Fruit fly (Drosophila melanogaster) whole organism, embryonic: ENCODE data around the gene Glut3.

Experiments
- ATbp ChIP-seq: fragments of 200-800 bp; sonication (Bioruptor generic); optimal IDR thresholded peaks from 2 replicates; lab custom pipeline; 2017; ENCODE audit warnings: missing biosample characterization, mild to moderate bottlenecking, missing genetic modification characterization, missing genetic modification reagents
- Atf6 ChIP-seq: fragments of 200-800 bp; sonication (Bioruptor generic); IDR thresholded peaks from 2 replicates; pipeline ENCODE4 v1.3.6; 2022; ENCODE audit warnings: missing biosample characterization, missing genetic modification characterization
- CG10321 ChIP-seq: fragments of 200-800 bp; sonication (Bioruptor generic); IDR thresholded peaks from 2 replicates; pipeline ENCODE4 v1.3.6; 2022; ENCODE audit warnings: missing biosample characterization, missing genetic modification characterization
- CG10462 ChIP-seq: fragments of 200-800 bp; sonication (Bioruptor generic); optimal IDR thresholded peaks from 2 replicates; lab custom pipeline; 2016; ENCODE audit warnings: missing biosample characterization, missing genetic modification characterization
- CG10543 ChIP-seq: fragments of 200-800 bp; sonication (Bioruptor generic); optimal IDR thresholded peaks from 3 replicates; lab custom pipeline; 2017; ENCODE audit warnings: missing biosample characterization, mild to moderate bottlenecking, missing genetic modification characterization, moderate library complexity
- CG10654 ChIP-seq: fragments of 200-800 bp; sonication (Bioruptor generic); optimal IDR thresholded peaks from 2 replicates; lab custom pipeline; 2016; ENCODE audit warnings: missing biosample characterization, missing genetic modification characterization
- CG10979 ChIP-seq: fragments of 200-800 bp; sonication (Bioruptor generic); optimal IDR thresholded peaks from 2 replicates; lab custom pipeline; 2018; ENCODE audit warnings: missing biosample characterization, mild to moderate bottlenecking, missing genetic modification characterization, moderate library complexity
- CG11093 ChIP-seq: fragments of 200-800 bp; sonication (Bioruptor generic); IDR thresholded peaks from 3 replicates; pipeline ENCODE4 v1.3.6; 2022; ENCODE audit warnings: missing biosample characterization, missing genetic modification characterization
- CG11456 ChIP-seq: fragments of 200-800 bp; sonication (Bioruptor generic); IDR thresholded peaks from 3 replicates; pipeline ENCODE4 v1.3.6; 2022; ENCODE audit warnings: missing biosample characterization, missing genetic modification characterization
- CG11696 ChIP-seq: fragments of 200-800 bp; sonication (Bioruptor generic); IDR thresholded peaks from 2 replicates; pipeline ENCODE4 v1.3.6; 2022; ENCODE audit warnings: missing biosample characterization, missing genetic modification characterization
- CG12391 ChIP-seq: fragments of 200-800 bp; sonication (Bioruptor generic); optimal IDR thresholded peaks from 3 replicates; lab custom pipeline; 2018; ENCODE audit warnings: missing biosample characterization, mild to moderate bottlenecking, missing genetic modification characterization, moderate library complexity
- CG16813 ChIP-seq: fragments of 200-800 bp; sonication (Bioruptor generic); IDR thresholded peaks from 3 replicates; pipeline ENCODE4 v1.3.6; 2022; ENCODE audit warnings: missing biosample characterization, missing genetic modification characterization; ENCODE audit not compliant: partially characterized antibody
- CG17361 ChIP-seq: fragments of 200-800 bp; sonication (Bioruptor generic); IDR thresholded peaks from 3 replicates; pipeline ENCODE4 v1.3.6; 2022; ENCODE audit warnings: missing biosample characterization, missing genetic modification characterization
- CG2712 ChIP-seq: fragments of 200-800 bp; optimal IDR thresholded peaks from 3 replicates; lab custom pipeline; 2019; ENCODE audit warnings: missing biosample characterization, mild to moderate bottlenecking, missing genetic modification characterization, moderate library complexity
- CG31224 ChIP-seq: fragments of 200-800 bp; sonication (Bioruptor generic); IDR thresholded peaks from 2 replicates; pipeline ENCODE4 v1.3.6; 2022; ENCODE audit warnings: missing biosample characterization, missing genetic modification characterization
- CG3163 ChIP-seq: fragments of 200-800 bp; sonication (Bioruptor generic); optimal IDR thresholded peaks from 3 replicates; lab custom pipeline; 2016; ENCODE audit warnings: missing biosample characterization, missing genetic modification characterization
- CG32772 ChIP-seq: fragments of 200-800 bp; sonication (Bioruptor generic); IDR thresholded peaks from 2 replicates; pipeline ENCODE4 v1.3.6; 2022; ENCODE audit warnings: missing biosample characterization, missing genetic modification characterization
- CG33213 ChIP-seq: fragments of 200-800 bp; sonication (Bioruptor generic); optimal IDR thresholded peaks from 3 replicates; lab custom pipeline; 2016; ENCODE audit warnings: missing biosample characterization, missing genetic modification characterization
- CG3407 ChIP-seq: fragments of 200-800 bp; sonication (Bioruptor generic); optimal IDR thresholded peaks from 2 replicates; lab custom pipeline; 2018; ENCODE audit warnings: missing biosample characterization, mild to moderate bottlenecking, missing genetic modification characterization
- CG5953 ChIP-seq: fragments of 200-800 bp; sonication (Bioruptor generic); IDR thresholded peaks from 2 replicates; pipeline ENCODE4 v1.3.6; 2022; ENCODE audit warnings: missing biosample characterization, missing genetic modification characterization
- CG6854 ChIP-seq: fragments of 200-800 bp; sonication (Bioruptor generic); optimal IDR thresholded peaks from 3 replicates; lab custom pipeline; 2017; ENCODE audit warnings: missing biosample characterization, mild to moderate bottlenecking, missing genetic modification characterization
- CG8281 ChIP-seq: fragments of 200-800 bp; sonication (Bioruptor generic); optimal IDR thresholded peaks from 2 replicates; lab custom pipeline; 2018; ENCODE audit warnings: missing biosample characterization, mild to moderate bottlenecking, missing genetic modification characterization, moderate library complexity
- CG8359 ChIP-seq: fragments of 200-800 bp; sonication (Bioruptor generic); optimal IDR thresholded peaks from 2 replicates; lab custom pipeline; 2017; ENCODE audit warnings: missing biosample characterization, mild to moderate bottlenecking, missing genetic modification characterization, borderline replicate concordance
- CG9876 ChIP-seq: fragments of 200-800 bp; sonication (Bioruptor generic); optimal IDR thresholded peaks from 2 replicates; lab custom pipeline; 2016; ENCODE audit warnings: missing biosample characterization, missing genetic modification characterization
- CrebB ChIP-seq: fragments of 200-800 bp; sonication (Bioruptor generic); optimal IDR thresholded peaks from 3 replicates; lab custom pipeline; 2018; ENCODE audit warnings: missing biosample characterization, mild to moderate bottlenecking, missing genetic modification characterization
- Deaf1 ChIP-seq: fragments of 200-800 bp; optimal IDR thresholded peaks from 3 replicates; lab custom pipeline; 2019; ENCODE audit warnings: missing biosample characterization, mild to moderate bottlenecking, missing genetic modification characterization, moderate library complexity
- Dll ChIP-seq: fragments of 200-800 bp; sonication (Bioruptor generic); IDR thresholded peaks from 4 replicates; pipeline ENCODE4 v1.3.6; 2022; ENCODE audit warnings: missing biosample characterization, missing genetic modification characterization; ENCODE audit not compliant: partially characterized antibody
- Ets97D ChIP-seq: fragments of 200-800 bp; sonication (Bioruptor generic); optimal IDR thresholded peaks from 3 replicates; lab custom pipeline; 2016; ENCODE audit warnings: missing biosample characterization, missing genetic modification characterization
- H15 ChIP-seq: fragments of 200-800 bp; sonication (Bioruptor generic); IDR thresholded peaks from 3 replicates; pipeline ENCODE4 v1.3.6; 2022; ENCODE audit warnings: missing biosample characterization, missing genetic modification characterization
- HmgZ ChIP-seq: fragments of 200-800 bp; sonication (Bioruptor generic); optimal IDR thresholded peaks from 2 replicates; lab custom pipeline; 2018; ENCODE audit warnings: missing biosample characterization, mild to moderate bottlenecking, missing genetic modification characterization
- Nf-YC ChIP-seq: fragments of 200-800 bp; optimal IDR thresholded peaks from 3 replicates; lab custom pipeline; 2019; ENCODE audit warnings: missing biosample characterization, mild to moderate bottlenecking, missing genetic modification characterization, moderate library complexity
- Ravus ChIP-seq: fragments of 200-800 bp; sonication (Bioruptor generic); IDR thresholded peaks from 2 replicates; pipeline ENCODE4 v1.3.6; 2022; ENCODE audit warnings: missing biosample characterization, missing genetic modification characterization
- Sin3A ChIP-seq: fragments of >200 bp; optimal IDR thresholded peaks from 2 replicates; lab custom pipeline; 2018
- Sox102F ChIP-seq: fragments of 200-800 bp; sonication (Bioruptor generic); optimal IDR thresholded peaks from 2 replicates; lab custom pipeline; 2018; ENCODE audit warnings: missing biosample characterization, mild to moderate bottlenecking, missing genetic modification characterization, moderate library complexity
- ase ChIP-seq: fragments of 200-800 bp; sonication (Bioruptor generic); IDR thresholded peaks from 3 replicates; pipeline ENCODE4 v1.3.6; 2022; ENCODE audit warnings: missing biosample characterization, missing genetic modification characterization
- caup ChIP-seq: fragments of 200-800 bp; sonication (Bioruptor generic); optimal IDR thresholded peaks from 3 replicates; lab custom pipeline; 2017; ENCODE audit warnings: missing biosample characterization, mild to moderate bottlenecking, missing genetic modification characterization, moderate library complexity; ENCODE audit not compliant: severe bottlenecking
- chn ChIP-seq: fragments of 200-800 bp; sonication (Bioruptor generic); optimal IDR thresholded peaks from 2 replicates; lab custom pipeline; 2016; ENCODE audit warnings: missing biosample characterization, missing genetic modification characterization
- ci ChIP-seq: fragments of 200-800 bp; sonication (Bioruptor generic); IDR thresholded peaks from 3 replicates; pipeline ENCODE4 v1.3.6; 2022; ENCODE audit warnings: missing biosample characterization, missing genetic modification characterization
- cwo ChIP-seq: fragments of 200-800 bp; sonication (Bioruptor generic); optimal IDR thresholded peaks from 3 replicates; lab custom pipeline; 2017; ENCODE audit warnings: missing biosample characterization, missing genetic modification characterization, mild to moderate bottlenecking, moderate library complexity, missing genetic modification reagents
- dan ChIP-seq: fragments of 200-800 bp; sonication (Bioruptor generic); IDR thresholded peaks from 2 replicates; pipeline ENCODE4 v1.3.6; 2022; ENCODE audit warnings: missing biosample characterization, missing genetic modification characterization
- dmrt99B ChIP-seq: fragments of 200-800 bp; sonication (Bioruptor generic); optimal IDR thresholded peaks from 2 replicates; lab custom pipeline; 2018; ENCODE audit warnings: missing biosample characterization, mild to moderate bottlenecking, missing genetic modification characterization, moderate library complexity
- gcm ChIP-seq: fragments of 200-800 bp; sonication (Bioruptor generic); optimal IDR thresholded peaks from 2 replicates; lab custom pipeline; 2019; ENCODE audit warnings: missing biosample characterization, mild to moderate bottlenecking, missing genetic modification characterization, moderate library complexity
- gro ChIP-seq: fragments of 200-800 bp; sonication (Bioruptor generic); optimal IDR thresholded peaks from 2 replicates; lab custom pipeline; 2016; ENCODE audit warnings: missing biosample characterization, missing genetic modification characterization
- insv ChIP-seq, 2 experiments: fragments of 200-800 bp; sonication (Bioruptor generic); optimal IDR thresholded peaks; 3 replicates each; lab custom pipeline; 2016 to 2018; ENCODE audit warnings: missing biosample characterization in 2 of 2, missing genetic modification characterization in 2 of 2
- lov ChIP-seq, 2 experiments: fragments of 200-800 bp in 1 of 2; fragments of >200 bp in 1 of 2; sonication (Bioruptor generic) in 1 of 2; IDR thresholded peaks in 1 of 2; optimal IDR thresholded peaks in 1 of 2; 2 replicates in 1 of 2; 3 replicates in 1 of 2; pipeline versions ENCODE4 v1.3.6 to Lab custom; 2017 to 2022; ENCODE audit warnings: missing biosample characterization in 1 of 2, missing genetic modification characterization in 1 of 2
- schlank ChIP-seq: fragments of 200-800 bp; sonication (Bioruptor generic); optimal IDR thresholded peaks from 2 replicates; lab custom pipeline; 2018; ENCODE audit warnings: missing biosample characterization, mild to moderate bottlenecking, missing genetic modification characterization
- sob ChIP-seq: fragments of 200-800 bp; sonication (Bioruptor generic); IDR thresholded peaks from 2 replicates; pipeline ENCODE4 v1.3.6; 2022; ENCODE audit warnings: missing biosample characterization, missing genetic modification characterization
- ssp ChIP-seq: fragments of 200-800 bp; sonication (Bioruptor generic); IDR thresholded peaks from 2 replicates; pipeline ENCODE4 v1.3.6; 2022; ENCODE audit warnings: missing biosample characterization, missing genetic modification characterization
- tin ChIP-seq: fragments of 200-800 bp; sonication (Bioruptor generic); optimal IDR thresholded peaks from 3 replicates; lab custom pipeline; 2016; ENCODE audit warnings: missing biosample characterization, missing genetic modification characterization
- toy ChIP-seq: fragments of 200-800 bp; sonication (Bioruptor generic); IDR thresholded peaks from 2 replicates; pipeline ENCODE4 v1.3.6; 2022; ENCODE audit warnings: missing biosample characterization, missing genetic modification characterization

Gene Glut3

dm6 chr3R:16748558-16749172, 39.4 kb upstream of the Glut3 start (continued):
- TF ChIP-seq gro (GFP tag; lab: Kevin White, UChicago) (no peak), Sox102F (GFP tag; lab: Kevin White, UChicago) (peak; percentile 42), caup (GFP tag; lab: Kevin White, UChicago) (no peak), CG12391 (tag; lab: Kevin White, UChicago) (peak; percentile 27), Nf-YC (peak; percentile 46), CrebB (no peak), gcm (no peak), insv (GFP tag; optimal IDR thresholded peaks at IDR 0.05; lab: Kevin White, UChicago) (peak in 1 of 2 experiments; percentile 74), ssp (GFP tag; lab: Robert Waterston, UW) (no peak), chn (peak; percentile 27), lov (optimal IDR thresholded peaks at IDR 0.05; lab: Kevin White, UChicago) (no peak), lov (GFP tag; IDR thresholded peaks at IDR 0.05; lab: Robert Waterston, UW) (no peak), CG2712 (peak; percentile 56), CG8359 (no peak), schlank (tag; lab: Kevin White, UChicago) (no peak), CG10654 (GFP tag; lab: Kevin White, UChicago) (peak; percentile 8), Dll (no peak), dmrt99B (peak; percentile 11), ase (GFP tag; lab: Robert Waterston, UW) (no peak), CG31224 (GFP tag; lab: Robert Waterston, UW) (no peak), dan (GFP tag; lab: Robert Waterston, UW) (no peak), CG11456 (no peak), CG11696 (GFP tag; lab: Robert Waterston, UW) (no peak), toy (GFP tag; lab: Robert Waterston, UW) (no peak), CG32772 (GFP tag; lab: Robert Waterston, UW) (peak; percentile 34; the same call in 1 of the 2 replicates), CG6854 (GFP tag; lab: Kevin White, UChicago) (peak; percentile 51), HmgZ (tag; lab: Kevin White, UChicago) (no peak), CG10321 (GFP tag; lab: Robert Waterston, UW) (no peak), cwo (GFP tag; lab: Kevin White, UChicago) (no peak), CG33213 (GFP tag; lab: Kevin White, UChicago) (peak; percentile 48), CG3407 (GFP tag; lab: Kevin White, UChicago) (no peak), ci (GFP tag; lab: Robert Waterston, UW) (peak; percentile 64; the same call in 2 of the 3 replicates), ATbp (GFP tag; lab: Kevin White, UChicago) (no peak), CG10543 (GFP tag; lab: Kevin White, UChicago) (no peak), tin (peak; percentile 68), H15 (GFP tag; lab: Robert Waterston, UW) (no peak), CG3163 (GFP tag; lab: Kevin White, UChicago) (peak; percentile 15), Sin3A (no peak), CG17361 (GFP tag; lab: Robert Waterston, UW) (peak; percentile 41; the same call in 2 of the 3 replicates), CG5953 (GFP tag; lab: Robert Waterston, UW) (no peak), CG16813 (GFP tag; lab: Robert Waterston, UW) (no peak), Deaf1 (tag; lab: Kevin White, UChicago) (peak; percentile 8), CG11093 (GFP tag; lab: Robert Waterston, UW) (peak; percentile 7; the same call in 1 of the 3 replicates), CG10462 (GFP tag; lab: Kevin White, UChicago) (no peak), CG9876 (GFP tag; lab: Kevin White, UChicago) (peak; percentile 18), CG10979 (tag; lab: Kevin White, UChicago) (peak; percentile 19), Ets97D (GFP tag; lab: Kevin White, UChicago) (peak; percentile 39), CG8281 (tag; lab: Kevin White, UChicago) (no peak), Ravus (no peak), Atf6 (GFP tag; lab: Robert Waterston, UW) (no peak), sob (GFP tag; lab: Robert Waterston, UW) (no peak)
